Worm (Caenorhabditis elegans): Measurements from ENCODE around the gene nspb-9.

Gene nspb-9

ce11 chrII:14580549-14580948, at the start of gene nspb-9, which contains the start of gene nspb-8:
nspb-9 (plus strand) TSS chrII:14580859.
nspb-8 (minus strand) TSS chrII:14580649.
- no peak for TF ChIP-seq bed-3 (GFP tag; optimal IDR thresholded peaks at IDR 0.05)
- TF ChIP-seq ham-2 (GFP tag; optimal IDR thresholded peaks at IDR 0.05), result no peak
- TF ChIP-seq nhr-28 (tag; optimal IDR thresholded peaks at IDR 0.05), result no peak
- no peak for TF ChIP-seq lin-13 (tag; optimal IDR thresholded peaks at IDR 0.05)
- no peak for TF ChIP-seq mep-1 (tag; optimal IDR thresholded peaks at IDR 0.05)
- no peak for TF ChIP-seq ztf-11 (tag; optimal IDR thresholded peaks at IDR 0.05)
- TF ChIP-seq lsy-2 (tag; optimal IDR thresholded peaks at IDR 0.05), result no peak

DNA sequence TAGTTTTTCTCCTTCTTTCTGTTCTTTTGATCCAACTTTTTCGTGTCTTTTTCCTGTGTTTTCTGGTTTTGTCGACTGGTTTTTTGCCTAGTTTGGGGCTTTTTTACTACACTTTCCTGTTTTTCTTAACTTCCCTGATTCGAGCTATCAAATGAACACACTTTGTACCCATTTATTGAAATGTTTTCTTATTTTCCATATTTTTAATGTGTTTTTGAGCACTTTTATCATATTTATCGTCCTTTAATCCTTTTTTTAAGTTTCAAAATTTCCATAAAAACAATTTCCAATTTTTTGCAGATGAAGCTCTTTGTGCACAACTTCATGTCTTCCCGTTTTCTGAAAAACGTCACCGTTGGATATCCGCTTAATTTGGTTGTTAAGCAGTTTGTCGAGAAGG, 46.7 kb upstream of the nspb-9 start, which contains the start of gene C04H5.1:
C04H5.1 (plus strand) TSS at position 301 of the 400 bp plus-strand sequence.
- TF ChIP-seq zip-8 (tag; optimal IDR thresholded peaks at IDR 0.05) (no peak), hlh-1 (tag; optimal IDR thresholded peaks at IDR 0.05) (no peak), ceh-39 (tag; optimal IDR thresholded peaks at IDR 0.05) (no peak), M03D4.4 (tag; optimal IDR thresholded peaks at IDR 0.05) (no peak), sem-2 (GFP tag; optimal IDR thresholded peaks at IDR 0.05) (no peak), lsy-2 (tag; optimal IDR thresholded peaks at IDR 0.05) (no peak), tbx-8 (GFP tag; optimal IDR thresholded peaks at IDR 0.05) (no peak), pha-4 (tag; optimal IDR thresholded peaks at IDR 0.05) (no peak), nhr-76 (tag; optimal IDR thresholded peaks at IDR 0.05) (no peak), flh-1 (GFP tag; optimal IDR thresholded peaks at IDR 0.05) (no peak), ham-2 (GFP tag; optimal IDR thresholded peaks at IDR 0.05) (no peak), nhr-28 (tag; optimal IDR thresholded peaks at IDR 0.05) (no peak), drap-1 (GFP tag; optimal IDR thresholded peaks at IDR 0.05) (no peak), ceh-43 (GFP tag; optimal IDR thresholded peaks at IDR 0.05) (no peak), ces-1 (GFP tag; optimal IDR thresholded peaks at IDR 0.05) (no peak), elt-1 (tag; optimal IDR thresholded peaks at IDR 0.05; ENCODE audit: borderline replicate concordance, insufficient read depth) (no peak), unc-62 (GFP tag; optimal IDR thresholded peaks at IDR 0.05) (no peak), nhr-12 (tag; optimal IDR thresholded peaks at IDR 0.05) (no peak)

DNA sequence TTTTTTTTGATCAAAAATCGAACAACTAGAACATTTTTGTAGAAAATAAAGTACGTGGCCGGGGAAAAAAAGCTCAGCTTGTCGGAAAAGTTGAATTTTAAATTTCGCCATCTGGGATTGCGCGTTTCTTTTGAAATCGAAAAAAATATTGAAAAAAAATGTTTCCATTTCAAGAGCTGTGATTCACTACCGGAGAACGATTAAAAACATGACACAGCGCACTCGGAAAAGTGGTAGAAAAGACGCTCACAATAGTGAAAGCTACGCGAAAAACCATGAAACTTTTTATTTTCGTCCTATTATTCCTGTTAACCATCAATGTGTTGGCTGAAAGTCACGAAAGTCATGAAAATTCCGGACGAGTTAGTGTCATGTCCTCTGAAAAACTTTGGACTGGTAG, 42.9 kb upstream of the nspb-9 start, which contains the start of the genes clec-147 and C04H5.7:
clec-147 (minus strand) TSS at position 101 of the 400 bp plus-strand sequence.
C04H5.7 (plus strand) TSS at position 219 of the 400 bp plus-strand sequence.
- TF ChIP-seq nhr-2 (tag; optimal IDR thresholded peaks at IDR 0.05) (no peak), nhr-237 (tag; optimal IDR thresholded peaks at IDR 0.05) (no peak)

DNA sequence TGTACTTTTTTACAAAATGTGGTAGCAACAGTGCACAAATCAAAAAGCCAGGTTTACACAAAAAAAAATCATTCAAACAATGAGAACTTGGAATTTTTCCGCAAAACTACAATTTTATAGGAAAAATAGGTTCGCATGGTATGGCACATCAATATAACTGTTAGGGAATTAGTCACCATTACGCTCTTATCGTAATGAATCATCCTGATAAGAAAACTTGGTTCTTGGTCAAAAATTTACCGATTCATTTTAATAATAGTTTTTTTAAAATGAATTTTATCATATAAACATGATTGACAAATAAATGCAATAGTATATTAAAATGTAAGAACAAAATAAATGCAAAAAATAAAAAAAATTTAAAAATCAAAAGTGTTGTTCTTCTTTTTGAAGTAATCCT, 40.1 kb upstream of the nspb-9 start:
- TF ChIP-seq drap-1 (GFP tag; optimal IDR thresholded peaks at IDR 0.05) (no peak), nhr-76 (tag; optimal IDR thresholded peaks at IDR 0.05) (no peak), sptf-1 (tag; optimal IDR thresholded peaks at IDR 0.05) (no peak), hlh-1 (tag; optimal IDR thresholded peaks at IDR 0.05) (no peak), nhr-237 (tag; optimal IDR thresholded peaks at IDR 0.05) (no peak), pha-4 (tag; optimal IDR thresholded peaks at IDR 0.05) (no peak), flh-1 (GFP tag; optimal IDR thresholded peaks at IDR 0.05) (no peak), blmp-1 (tag; optimal IDR thresholded peaks at IDR 0.05) (no peak), unc-62 (GFP tag; optimal IDR thresholded peaks at IDR 0.05) (no peak), snpc-4 (tag; optimal IDR thresholded peaks at IDR 0.05) (no peak), lin-13 (tag; optimal IDR thresholded peaks at IDR 0.05) (no peak), tbx-8 (GFP tag; optimal IDR thresholded peaks at IDR 0.05) (no peak), elt-1 (tag; optimal IDR thresholded peaks at IDR 0.05; ENCODE audit: borderline replicate concordance, insufficient read depth) (no peak), ceh-83 (GFP tag; optimal IDR thresholded peaks at IDR 0.05) (no peak)

DNA sequence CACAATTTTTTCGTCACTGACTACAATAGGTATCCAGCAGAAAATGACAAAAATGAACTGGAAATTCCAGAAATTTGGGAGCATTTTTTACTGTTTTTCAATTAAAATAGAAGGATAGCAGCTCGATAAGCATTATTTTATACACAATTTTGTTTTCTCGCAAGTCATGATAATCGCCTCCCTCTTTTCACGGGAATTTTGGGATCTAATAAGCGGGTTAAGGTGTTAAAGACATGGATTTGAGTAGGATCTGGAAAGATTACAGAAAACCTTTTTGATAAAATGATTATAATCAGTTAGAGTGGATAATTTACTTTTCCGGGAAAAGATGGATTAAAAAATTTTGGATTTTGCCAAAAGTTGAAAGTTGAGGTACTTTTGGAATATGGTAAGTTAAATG, 32.0 kb upstream of the nspb-9 start, which contains the start of gene gcy-29:
gcy-29 (minus strand) TSS at position 101 of the 400 bp plus-strand sequence.
- TF ChIP-seq bed-3 (GFP tag; optimal IDR thresholded peaks at IDR 0.05) (no peak), nhr-76 (tag; optimal IDR thresholded peaks at IDR 0.05) (no peak), sem-2 (GFP tag; optimal IDR thresholded peaks at IDR 0.05) (no peak), ham-2 (GFP tag; optimal IDR thresholded peaks at IDR 0.05) (no peak), sptf-1 (tag; optimal IDR thresholded peaks at IDR 0.05) (no peak)

DNA sequence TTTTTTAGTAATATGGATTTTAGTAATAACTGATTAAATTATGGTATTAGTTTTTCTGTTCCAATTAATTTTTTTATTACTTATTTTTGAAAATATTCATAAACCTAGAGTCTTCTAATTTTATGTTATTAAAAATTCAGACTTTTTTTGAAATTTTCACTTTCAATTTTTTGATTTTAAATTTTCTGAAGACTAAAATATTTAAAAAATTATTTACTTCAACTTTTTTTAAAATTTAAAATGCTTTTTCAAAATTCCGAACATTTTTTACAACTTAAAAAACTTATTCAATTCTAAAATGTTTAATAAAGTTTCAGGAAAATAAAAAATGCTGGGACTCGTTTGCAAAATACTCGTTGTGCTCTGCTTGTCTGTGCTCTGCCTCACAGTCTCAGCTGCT, 30.0 kb upstream of the nspb-9 start, which contains the start of gene nlp-41:
nlp-41 (plus strand) TSS at position 301 of the 400 bp plus-strand sequence.
- no peak for TF ChIP-seq mep-1 (tag; optimal IDR thresholded peaks at IDR 0.05)
- TF ChIP-seq elt-3 (tag; optimal IDR thresholded peaks at IDR 0.05), result no peak
- no peak for TF ChIP-seq mab-5 (tag; optimal IDR thresholded peaks at IDR 0.05)
- TF ChIP-seq unc-62 (GFP tag; optimal IDR thresholded peaks at IDR 0.05), result no peak
- TF ChIP-seq unc-39 (tag; optimal IDR thresholded peaks at IDR 0.05), result no peak
- TF ChIP-seq zip-8 (tag; optimal IDR thresholded peaks at IDR 0.05), result no peak
- TF ChIP-seq sem-2 (GFP tag; optimal IDR thresholded peaks at IDR 0.05), result no peak
- TF ChIP-seq ceh-39 (tag; optimal IDR thresholded peaks at IDR 0.05), result no peak
- no peak for TF ChIP-seq elt-1 (tag; optimal IDR thresholded peaks at IDR 0.05; ENCODE audit: borderline replicate concordance, insufficient read depth)
- no peak for TF ChIP-seq pha-4 (tag; optimal IDR thresholded peaks at IDR 0.05)
- TF ChIP-seq ceh-83 (GFP tag; optimal IDR thresholded peaks at IDR 0.05), result no peak
- TF ChIP-seq ceh-43 (GFP tag; optimal IDR thresholded peaks at IDR 0.05), result no peak
- TF ChIP-seq blmp-1 (tag; optimal IDR thresholded peaks at IDR 0.05), result no peak
- TF ChIP-seq hlh-1 (tag; optimal IDR thresholded peaks at IDR 0.05), result no peak
- TF ChIP-seq mls-2 (tag; optimal IDR thresholded peaks at IDR 0.05), result no peak
- no peak for TF ChIP-seq nhr-2 (tag; optimal IDR thresholded peaks at IDR 0.05)
- TF ChIP-seq cnd-1 (tag; optimal IDR thresholded peaks at IDR 0.05), result no peak
